Fruit fly (Drosophila melanogaster) whole organism, embryonic: ENCODE results near the gene ath.

Experiments used
- Gug ChIP-seq: fragments of 200-800 bp; sonication (Bioruptor generic); IDR thresholded peaks from 4 replicates; pipeline ENCODE4 v1.3.6; 2022; ENCODE audit warnings: missing biosample characterization, missing genetic modification characterization
- ttk ChIP-seq: fragments of 200-800 bp; sonication (Bioruptor generic); IDR thresholded peaks from 2 replicates; pipeline ENCODE4 v2.1.2; 2022; ENCODE audit warnings: missing biosample characterization, missing genetic modification characterization

dm6 chr2L:10180182-10180779 is 30.7 kb upstream of the ath start, which contains the start of gene CG44153:
- TF ChIP-seq ttk (no peak), Gug (GFP tag; lab: Robert Waterston, UW) (no peak)
